Fruit fly (Drosophila melanogaster) whole organism, embryonic: ENCODE measurements around the gene CIA30.

ENCODE experiments used
- ATbp ChIP-seq: fragments of 200-800 bp; sonication (Bioruptor generic); optimal IDR thresholded peaks from 2 replicates; lab custom pipeline; 2017; ENCODE audit warnings: missing biosample characterization, mild to moderate bottlenecking, missing genetic modification characterization, missing genetic modification reagents
- Antp ChIP-seq: fragments of 200-800 bp; sonication (Bioruptor generic); optimal IDR thresholded peaks from 3 replicates; lab custom pipeline; 2016; ENCODE audit warnings: missing biosample characterization, missing genetic modification characterization
- Blimp-1 ChIP-seq: fragments of 200-800 bp; sonication (Bioruptor generic); optimal IDR thresholded peaks from 3 replicates; lab custom pipeline; 2018; ENCODE audit warnings: missing biosample characterization, missing genetic modification characterization, mild to moderate bottlenecking, moderate library complexity, missing genetic modification reagents
- CG11504 ChIP-seq: fragments of 200-800 bp; sonication (Bioruptor generic); optimal IDR thresholded peaks from 3 replicates; lab custom pipeline; 2019; ENCODE audit warnings: missing biosample characterization, mild to moderate bottlenecking, missing genetic modification characterization, moderate library complexity
- CG11696 ChIP-seq: fragments of 200-800 bp; sonication (Bioruptor generic); IDR thresholded peaks from 2 replicates; pipeline ENCODE4 v1.3.6; 2022; ENCODE audit warnings: missing biosample characterization, missing genetic modification characterization
- CG12219 ChIP-seq: fragments of 200-800 bp; sonication (Bioruptor generic); optimal IDR thresholded peaks from 3 replicates; lab custom pipeline; 2018; ENCODE audit warnings: missing biosample characterization, mild to moderate bottlenecking, missing genetic modification characterization
- CG16813 ChIP-seq: fragments of 200-800 bp; sonication (Bioruptor generic); IDR thresholded peaks from 3 replicates; pipeline ENCODE4 v1.3.6; 2022; ENCODE audit warnings: missing biosample characterization, missing genetic modification characterization; ENCODE audit not compliant: partially characterized antibody
- CG17385 ChIP-seq: fragments of 200-800 bp; sonication (Bioruptor generic); optimal IDR thresholded peaks from 3 replicates; lab custom pipeline; 2018; ENCODE audit warnings: missing biosample characterization, mild to moderate bottlenecking, missing genetic modification characterization
- CG2116 ChIP-seq: fragments of 200-800 bp; sonication (Bioruptor generic); optimal IDR thresholded peaks from 3 replicates; lab custom pipeline; 2018; ENCODE audit warnings: missing biosample characterization, mild to moderate bottlenecking, missing genetic modification characterization
- CG2712 ChIP-seq: fragments of 200-800 bp; optimal IDR thresholded peaks from 3 replicates; lab custom pipeline; 2019; ENCODE audit warnings: missing biosample characterization, mild to moderate bottlenecking, missing genetic modification characterization, moderate library complexity
- CG2875 ChIP-seq: fragments of 200-800 bp; sonication (Bioruptor generic); optimal IDR thresholded peaks from 2 replicates; lab custom pipeline; 2017; ENCODE audit warnings: missing biosample characterization, mild to moderate bottlenecking, missing genetic modification characterization, missing genetic modification reagents
- CG31224 ChIP-seq: fragments of 200-800 bp; sonication (Bioruptor generic); IDR thresholded peaks from 2 replicates; pipeline ENCODE4 v1.3.6; 2022; ENCODE audit warnings: missing biosample characterization, missing genetic modification characterization
- CG31441 ChIP-seq: fragments of 200-800 bp; sonication (Bioruptor generic); IDR thresholded peaks from 2 replicates; pipeline ENCODE4 v1.3.6; 2022; ENCODE audit warnings: missing biosample characterization, missing genetic modification characterization
- CG4424 ChIP-seq: fragments of 200-800 bp; sonication (Bioruptor generic); optimal IDR thresholded peaks from 3 replicates; lab custom pipeline; 2016; ENCODE audit warnings: missing biosample characterization, missing genetic modification characterization
- CG5180 ChIP-seq: fragments of 200-800 bp; sonication (Bioruptor generic); optimal IDR thresholded peaks from 3 replicates; lab custom pipeline; 2017; ENCODE audit warnings: missing biosample characterization, missing genetic modification characterization, mild to moderate bottlenecking, moderate library complexity, missing genetic modification reagents
- CG8290 ChIP-seq, 3 experiments: fragments of 200-800 bp; sonication (Bioruptor generic); optimal IDR thresholded peaks; 2 replicates each; lab custom pipeline; 2016 to 2019; ENCODE audit warnings: missing biosample characterization in 3 of 3, missing genetic modification characterization in 3 of 3, mild to moderate bottlenecking in 2 of 3, moderate library complexity in 1 of 3
- Camta ChIP-seq: fragments of 200-800 bp; sonication (Bioruptor generic); optimal IDR thresholded peaks from 2 replicates; lab custom pipeline; 2016; ENCODE audit warnings: missing biosample characterization, missing genetic modification characterization
- Chrac-16 ChIP-seq: fragments of 200-800 bp; sonication (Bioruptor generic); optimal IDR thresholded peaks from 3 replicates; lab custom pipeline; 2016; ENCODE audit warnings: missing biosample characterization, missing genetic modification characterization
- H15 ChIP-seq: fragments of 200-800 bp; sonication (Bioruptor generic); IDR thresholded peaks from 3 replicates; pipeline ENCODE4 v1.3.6; 2022; ENCODE audit warnings: missing biosample characterization, missing genetic modification characterization
- MTF-1 ChIP-seq: fragments of 200-800 bp; sonication (Bioruptor generic); optimal IDR thresholded peaks from 2 replicates; lab custom pipeline; 2018; ENCODE audit warnings: missing biosample characterization, mild to moderate bottlenecking, missing genetic modification characterization, borderline replicate concordance
- Meics ChIP-seq: fragments of 200-800 bp; sonication (Bioruptor generic); optimal IDR thresholded peaks from 2 replicates; lab custom pipeline; 2017; ENCODE audit warnings: missing biosample characterization, mild to moderate bottlenecking, missing genetic modification characterization
- Nf-YA ChIP-seq: fragments of 200-800 bp; sonication (Bioruptor generic); IDR thresholded peaks from 2 replicates; pipeline ENCODE4 v1.3.6; 2022; ENCODE audit warnings: missing biosample characterization, missing genetic modification characterization
- Opbp ChIP-seq: fragments of 200-800 bp; sonication (Bioruptor generic); IDR thresholded peaks from 3 replicates; pipeline ENCODE4 v1.3.6; 2022; ENCODE audit warnings: missing biosample characterization, missing genetic modification characterization; ENCODE audit not compliant: partially characterized antibody
- Pdp1 ChIP-seq, 2 experiments: fragments of 200-800 bp; sonication (Bioruptor generic); optimal IDR thresholded peaks; 3 replicates each; lab custom pipeline; 2016; ENCODE audit warnings: missing biosample characterization in 2 of 2, missing genetic modification characterization in 2 of 2, mild to moderate bottlenecking in 1 of 2, moderate library complexity in 1 of 2
- Sox100B ChIP-seq: fragments of 200-800 bp; sonication (Bioruptor generic); optimal IDR thresholded peaks from 3 replicates; lab custom pipeline; 2018; ENCODE audit warnings: missing biosample characterization, mild to moderate bottlenecking, missing genetic modification characterization
- YL-1 ChIP-seq: fragments of 200-800 bp; sonication (Bioruptor generic); optimal IDR thresholded peaks from 3 replicates; lab custom pipeline; 2017; ENCODE audit warnings: missing biosample characterization, mild to moderate bottlenecking, missing genetic modification characterization
- aop ChIP-seq: fragments of 200-800 bp; sonication (Bioruptor generic); IDR thresholded peaks from 2 replicates; pipeline ENCODE4 v1.3.6; 2022; ENCODE audit warnings: missing biosample characterization, missing genetic modification characterization
- ase ChIP-seq: fragments of 200-800 bp; sonication (Bioruptor generic); IDR thresholded peaks from 3 replicates; pipeline ENCODE4 v1.3.6; 2022; ENCODE audit warnings: missing biosample characterization, missing genetic modification characterization
- bab2 ChIP-seq: fragments of 200-800 bp; sonication (Bioruptor generic); optimal IDR thresholded peaks from 2 replicates; lab custom pipeline; 2016; ENCODE audit warnings: missing biosample characterization, missing genetic modification characterization
- bsh ChIP-seq, 2 experiments: fragments of 200-800 bp; sonication (Bioruptor generic); optimal IDR thresholded peaks; 2 replicates each; lab custom pipeline; 2017 to 2018; ENCODE audit warnings: mild to moderate bottlenecking in 2 of 2, missing biosample characterization in 2 of 2, missing genetic modification characterization in 2 of 2, moderate library complexity in 1 of 2
- caup ChIP-seq: fragments of 200-800 bp; sonication (Bioruptor generic); optimal IDR thresholded peaks from 3 replicates; lab custom pipeline; 2017; ENCODE audit warnings: missing biosample characterization, mild to moderate bottlenecking, missing genetic modification characterization, moderate library complexity; ENCODE audit not compliant: severe bottlenecking
- ci ChIP-seq: fragments of 200-800 bp; sonication (Bioruptor generic); IDR thresholded peaks from 3 replicates; pipeline ENCODE4 v1.3.6; 2022; ENCODE audit warnings: missing biosample characterization, missing genetic modification characterization
- danr ChIP-seq: fragments of 200-800 bp; sonication (Bioruptor generic); IDR thresholded peaks from 2 replicates; pipeline ENCODE4 v1.3.6; 2022; ENCODE audit warnings: missing biosample characterization, missing genetic modification characterization
- dmrt99B ChIP-seq: fragments of 200-800 bp; sonication (Bioruptor generic); optimal IDR thresholded peaks from 2 replicates; lab custom pipeline; 2018; ENCODE audit warnings: missing biosample characterization, mild to moderate bottlenecking, missing genetic modification characterization, moderate library complexity
- esg ChIP-seq: fragments of 200-800 bp; sonication (Bioruptor generic); conservative IDR thresholded peaks from 2 replicates; pipeline ENCODE4 v1.3.6; 2022; ENCODE audit warnings: missing biosample characterization, missing genetic modification characterization
- fru ChIP-seq: fragments of >200 bp; optimal IDR thresholded peaks from 2 replicates; lab custom pipeline; 2017
- gcm ChIP-seq: fragments of 200-800 bp; sonication (Bioruptor generic); optimal IDR thresholded peaks from 2 replicates; lab custom pipeline; 2019; ENCODE audit warnings: missing biosample characterization, mild to moderate bottlenecking, missing genetic modification characterization, moderate library complexity
- gsb-n ChIP-seq: fragments of 200-800 bp; sonication (Bioruptor generic); optimal IDR thresholded peaks from 3 replicates; lab custom pipeline; 2018; ENCODE audit warnings: missing biosample characterization, mild to moderate bottlenecking, missing genetic modification characterization
- hkb ChIP-seq, 2 experiments: fragments of 200-800 bp in 1 of 2; fragments of >200 bp in 1 of 2; sonication (Bioruptor generic) in 1 of 2; IDR thresholded peaks in 1 of 2; optimal IDR thresholded peaks in 1 of 2; 2 replicates each; pipeline versions ENCODE4 v1.3.6 to Lab custom; 2017 to 2022; ENCODE audit warnings: missing biosample characterization in 1 of 2, missing genetic modification characterization in 1 of 2
- hth ChIP-seq: fragments of >200 bp; optimal IDR thresholded peaks from 2 replicates; lab custom pipeline; 2017; ENCODE audit warnings: inconsistent platforms
- ken ChIP-seq: fragments of 200-800 bp; sonication (Bioruptor generic); IDR thresholded peaks from 3 replicates; pipeline ENCODE4 v1.3.6; 2022; ENCODE audit warnings: missing biosample characterization, missing genetic modification characterization
- org-1 ChIP-seq: fragments of 200-800 bp; sonication (Bioruptor generic); optimal IDR thresholded peaks from 2 replicates; lab custom pipeline; 2017; ENCODE audit warnings: missing biosample characterization, missing genetic modification characterization
- otp ChIP-seq: fragments of 200-800 bp; sonication (Bioruptor generic); IDR thresholded peaks from 3 replicates; pipeline ENCODE4, ENCODE4 v1.3.6; 2022; ENCODE audit warnings: missing biosample characterization, missing genetic modification characterization
- pb ChIP-seq: fragments of 200-800 bp; sonication (Bioruptor generic); optimal IDR thresholded peaks from 3 replicates; lab custom pipeline; 2016; ENCODE audit warnings: missing biosample characterization, missing genetic modification characterization
- tin ChIP-seq: fragments of 200-800 bp; sonication (Bioruptor generic); optimal IDR thresholded peaks from 3 replicates; lab custom pipeline; 2016; ENCODE audit warnings: missing biosample characterization, missing genetic modification characterization
- tna ChIP-seq: fragments of 200-800 bp; sonication (Bioruptor generic); IDR thresholded peaks from 2 replicates; pipeline ENCODE4 v1.3.6; 2022; ENCODE audit warnings: missing biosample characterization, missing genetic modification characterization; ENCODE audit not compliant: partially characterized antibody
- unpg ChIP-seq: fragments of 200-800 bp; sonication (Bioruptor generic); optimal IDR thresholded peaks from 3 replicates; lab custom pipeline; 2018; ENCODE audit warnings: missing biosample characterization, mild to moderate bottlenecking, missing genetic modification characterization, moderate library complexity
- usp ChIP-seq: fragments of >200 bp; optimal IDR thresholded peaks from 2 replicates; lab custom pipeline; 2017; ENCODE audit warnings: missing biosample characterization, missing genetic modification characterization
- wdn ChIP-seq: fragments of 200-800 bp; sonication (Bioruptor generic); IDR thresholded peaks from 2 replicates; pipeline ENCODE4 v1.3.6; 2022; ENCODE audit warnings: missing biosample characterization, missing genetic modification characterization

CIA30 gene

DNA sequence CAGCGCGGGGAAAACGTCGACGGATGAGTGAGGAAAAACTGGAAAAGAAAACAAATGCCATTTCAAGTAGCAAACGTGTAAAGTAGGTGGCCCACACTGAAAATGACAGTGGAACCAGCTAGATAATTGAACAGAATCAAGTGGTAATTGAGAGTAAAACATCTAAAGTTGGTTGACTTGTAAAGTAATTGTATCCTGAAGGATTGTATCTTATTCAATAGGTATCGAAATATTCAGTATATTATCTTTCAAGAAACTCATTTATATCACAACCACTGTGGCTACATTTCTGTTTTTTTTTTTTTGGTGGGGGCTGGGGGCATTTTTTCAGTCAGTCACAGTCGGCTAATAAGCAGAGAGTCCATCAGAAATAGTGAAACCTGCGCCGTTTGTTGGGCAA is 37.5 kb upstream of the CIA30 start (continued):
- TF ChIP-seq hkb (optimal IDR thresholded peaks at IDR 0.05; lab: Kevin White, UChicago): no peak
- peak; percentile 49 for TF ChIP-seq hkb (GFP tag; IDR thresholded peaks at IDR 0.05; lab: Robert Waterston, UW)
- no peak for TF ChIP-seq Nf-YA (GFP tag; lab: Robert Waterston, UW)
- TF ChIP-seq tna: no peak
- TF ChIP-seq wdn (GFP tag; lab: Robert Waterston, UW): no peak
- TF ChIP-seq CG11504: peak; percentile 40
- TF ChIP-seq gsb-n (tag; lab: Kevin White, UChicago): peak; percentile 46
- peak; percentile 59 for TF ChIP-seq Antp (GFP tag; lab: Kevin White, UChicago)
- TF ChIP-seq bab2 (GFP tag; lab: Kevin White, UChicago): peak; percentile 37
- TF ChIP-seq CG2712: peak; percentile 78
- peak; percentile 65; the same call in 1 of the 3 replicates for TF ChIP-seq H15 (GFP tag; lab: Robert Waterston, UW)
- peak; percentile 4 for TF ChIP-seq gcm (GFP tag; lab: Kevin White, UChicago)
- peak; percentile 22 for TF ChIP-seq Blimp-1 (GFP tag; lab: Kevin White, UChicago)
- TF ChIP-seq ci: peak; percentile 48; the same call in 1 of the 3 replicates
- peak; percentile 46 for TF ChIP-seq Camta
- TF ChIP-seq CG17385 (GFP tag; lab: Kevin White, UChicago): no peak
- peak; percentile 3 for TF ChIP-seq org-1 (GFP tag; lab: Kevin White, UChicago)
- TF ChIP-seq CG31441 (GFP tag; lab: Robert Waterston, UW): peak; percentile 66
- no peak for TF ChIP-seq CG5180 (GFP tag; lab: Kevin White, UChicago)
- no peak for TF ChIP-seq CG16813 (GFP tag; lab: Robert Waterston, UW)
- TF ChIP-seq hth (lab: Kevin White, UChicago): no peak
- no peak for TF ChIP-seq Meics (GFP tag; lab: Kevin White, UChicago)
- peak; percentile 28 for TF ChIP-seq CG2875 (GFP tag; lab: Kevin White, UChicago)
- TF ChIP-seq CG12219 (GFP tag; lab: Kevin White, UChicago): no peak
- TF ChIP-seq caup (GFP tag; lab: Kevin White, UChicago): no peak
- no peak for TF ChIP-seq Sox100B
- TF ChIP-seq ken (GFP tag; lab: Robert Waterston, UW): peak; percentile 69; the same call in 1 of the 3 replicates
- no peak for TF ChIP-seq usp (GFP tag; lab: Kevin White, UChicago)
- peak; percentile 52; the same call in 1 of the 2 replicates for TF ChIP-seq danr (GFP tag; lab: Robert Waterston, UW)
- peak; percentile 62 for TF ChIP-seq dmrt99B (tag; lab: Kevin White, UChicago)
- no peak for TF ChIP-seq fru (lab: Kevin White, UChicago)
- TF ChIP-seq Chrac-16 (GFP tag; lab: Kevin White, UChicago): no peak
- TF ChIP-seq bsh (GFP tag; optimal IDR thresholded peaks at IDR 0.05; lab: Kevin White, UChicago): peak in 1 of 2 experiments; percentile 50
- 0 out of 2 replicates have a peak, but pooled peaks have one; percentile 11 for TF ChIP-seq aop (GFP tag; lab: Robert Waterston, UW)
- no peak for TF ChIP-seq CG8290 (GFP tag; optimal IDR thresholded peaks at IDR 0.05; lab: Kevin White, UChicago)
- no peak for TF ChIP-seq CG8290 (tag; optimal IDR thresholded peaks at IDR 0.05; lab: Kevin White, UChicago)
- peak; percentile 45 for TF ChIP-seq CG4424
- no peak for TF ChIP-seq Opbp (GFP tag; lab: Robert Waterston, UW)
- no peak for TF ChIP-seq YL-1 (GFP tag; lab: Kevin White, UChicago)
- 0 out of 3 replicates have a peak, but pooled peaks have one; percentile 19 for TF ChIP-seq ase
- peak; percentile 57 for TF ChIP-seq ATbp (GFP tag; lab: Kevin White, UChicago)
- TF ChIP-seq tin (GFP tag; lab: Kevin White, UChicago): no peak
- peak; percentile 67 for TF ChIP-seq unpg (GFP tag; lab: Kevin White, UChicago)
- TF ChIP-seq otp (GFP tag; lab: Robert Waterston, UW): peak; percentile 64; the same call in 1 of the 3 replicates
- TF ChIP-seq MTF-1 (GFP tag; lab: Kevin White, UChicago): no peak
- TF ChIP-seq CG11696 (GFP tag; lab: Robert Waterston, UW): 0 out of 2 replicates have a peak, but pooled peaks have one; percentile 36
- TF ChIP-seq CG2116 (GFP tag; lab: Kevin White, UChicago): no peak
- peak; percentile 59 for TF ChIP-seq esg
- TF ChIP-seq Pdp1 (GFP tag; optimal IDR thresholded peaks at IDR 0.05; lab: Kevin White, UChicago): peak in 1 of 2 experiments; percentile 44
- peak; percentile 1 for TF ChIP-seq pb
- 0 out of 2 replicates have a peak, but pooled peaks have one; percentile 10 for TF ChIP-seq CG31224 (GFP tag; lab: Robert Waterston, UW)
